Worm (Caenorhabditis elegans) whole organism, L4 larva: ENCODE data around the gene degt-1.
A peak's percentile ranks its signal among the peaks of the same experiment; 100 is the strongest.

ENCODE experiments used
- F37D6.2 ChIP-seq: sonication (generic microtip); optimal IDR thresholded peaks from 2 replicates; lab custom pipeline; 2016; ENCODE audit warnings: mild to moderate bottlenecking, missing genetic modification characterization, missing compliant biosample characterization
- T26A8.4 ChIP-seq: fragments of 200-800 bp; sonication (Bioruptor generic); IDR thresholded peaks from 2 replicates; pipeline ENCODE4 v1.3.6; 2022; ENCODE audit warnings: missing genetic modification characterization, missing compliant biosample characterization
- Y105C5A.15 ChIP-seq: fragments of 200-800 bp; sonication (Bioruptor generic); IDR thresholded peaks from 2 replicates; pipeline ENCODE4 v1.3.6; 2022; ENCODE audit warnings: missing genetic modification characterization, missing compliant biosample characterization
- ZK546.5 ChIP-seq, 2 experiments: sonication (generic microtip); optimal IDR thresholded peaks; 2 replicates each; lab custom pipeline; 2017; ENCODE audit warnings: missing biosample characterization in 2 of 2, missing genetic modification characterization in 2 of 2
- aha-1 ChIP-seq: fragments of 150-350 bp; peaks from one replicate; lab custom pipeline; 2014; ENCODE audit warnings: missing biosample characterization, missing genetic modification characterization
- arid-1 ChIP-seq: fragments of 200-800 bp; sonication (Bioruptor generic); conservative IDR thresholded peaks from 2 replicates; pipeline ENCODE4 v1.3.6; 2022; ENCODE audit warnings: missing genetic modification reagents, missing genetic modification characterization, missing compliant biosample characterization
- ceh-20 ChIP-seq: fragments of 200-800 bp; sonication (Bioruptor generic); IDR thresholded peaks from 2 replicates; pipeline ENCODE4 v1.3.6; 2022; ENCODE audit warnings: missing genetic modification reagents, missing genetic modification characterization, missing compliant biosample characterization
- ceh-32 ChIP-seq: sonication (generic microtip); optimal IDR thresholded peaks from 2 replicates; lab custom pipeline; 2016; ENCODE audit warnings: mild to moderate bottlenecking, missing genetic modification characterization, missing compliant biosample characterization; ENCODE audit not compliant: poor library complexity
- ceh-62 ChIP-seq: sonication (generic microtip); optimal IDR thresholded peaks from 2 replicates; lab custom pipeline; 2017; ENCODE audit warnings: missing biosample characterization, missing genetic modification characterization
- ceh-82 ChIP-seq: sonication (generic microtip); optimal IDR thresholded peaks from 2 replicates; lab custom pipeline; 2017; ENCODE audit warnings: missing biosample characterization, missing genetic modification characterization
- ctbp-1 ChIP-seq: fragments of 200-800 bp; sonication (Bioruptor generic); IDR thresholded peaks from 2 replicates; pipeline ENCODE4 v1.3.6; 2022; ENCODE audit warnings: missing genetic modification reagents, missing genetic modification characterization, missing compliant biosample characterization
- daf-16 ChIP-seq, 3 experiments: sonication (generic microtip); optimal IDR thresholded peaks; 2 replicates each; lab custom pipeline; 2016 to 2017; ENCODE audit warnings: missing genetic modification characterization in 3 of 3, missing genetic modification reagents in 3 of 3, mild to moderate bottlenecking in 2 of 3, missing compliant biosample characterization in 2 of 3, missing biosample characterization in 1 of 3, moderate library complexity in 1 of 3
- daf-19 ChIP-seq: fragments of 200-800 bp; sonication (Bioruptor generic); conservative IDR thresholded peaks from 2 replicates; pipeline ENCODE4 v1.3.6; 2022; ENCODE audit warnings: missing genetic modification characterization, missing compliant biosample characterization
- egl-27 ChIP-seq: sonication (generic microtip); optimal IDR thresholded peaks from 3 replicates; lab custom pipeline; 2017; ENCODE audit warnings: missing biosample characterization, missing genetic modification reagents, missing genetic modification characterization
- egl-43 ChIP-seq: fragments of 200-800 bp; sonication (Bioruptor generic); IDR thresholded peaks from 2 replicates; pipeline ENCODE4 v1.3.6; 2022; ENCODE audit warnings: missing genetic modification reagents, missing genetic modification characterization, missing compliant biosample characterization
- fos-1 ChIP-seq: fragments of 150-350 bp; optimal IDR thresholded peaks from 2 replicates; lab custom pipeline; 2014; ENCODE audit warnings: missing biosample characterization, missing genetic modification characterization
- gei-8 ChIP-seq: fragments of 200-800 bp; sonication (Bioruptor generic); optimal IDR thresholded peaks from 2 replicates; lab custom pipeline; 2018; ENCODE audit warnings: mild to moderate bottlenecking, missing genetic modification characterization, missing compliant biosample characterization
- hlh-11 ChIP-seq: fragments of 200-800 bp; sonication (Bioruptor generic); optimal IDR thresholded peaks from 2 replicates; lab custom pipeline; 2018; ENCODE audit warnings: mild to moderate bottlenecking, missing genetic modification characterization, missing compliant biosample characterization
- hmg-1.1 ChIP-seq: fragments of 200-800 bp; sonication (Bioruptor generic); IDR thresholded peaks from 2 replicates; pipeline ENCODE4 v1.3.6; 2022; ENCODE audit warnings: missing genetic modification reagents, missing genetic modification characterization, missing compliant biosample characterization
- jun-1 ChIP-seq: fragments of 150-350 bp; optimal IDR thresholded peaks from 2 replicates; lab custom pipeline; 2014; ENCODE audit warnings: missing biosample characterization, missing genetic modification reagents, missing genetic modification characterization
- lin-1 ChIP-seq: fragments of 200-800 bp; sonication (Bioruptor generic); IDR thresholded peaks from 2 replicates; pipeline ENCODE4 v1.3.6; 2022; ENCODE audit warnings: missing genetic modification reagents, missing genetic modification characterization, missing compliant biosample characterization
- madf-9 ChIP-seq: fragments of 200-800 bp; sonication (Bioruptor generic); conservative IDR thresholded peaks from 2 replicates; pipeline ENCODE4 v1.3.6; 2022; ENCODE audit warnings: missing genetic modification reagents, missing genetic modification characterization, missing compliant biosample characterization
- mes-2 ChIP-seq: sonication (generic microtip); optimal IDR thresholded peaks from 2 replicates; lab custom pipeline; 2016; ENCODE audit warnings: missing genotype, mild to moderate bottlenecking, missing genetic modification characterization, missing compliant biosample characterization; ENCODE audit not compliant: poor library complexity, severe bottlenecking
- nhr-28 ChIP-seq: fragments of 150-350 bp; optimal IDR thresholded peaks from 2 replicates; lab custom pipeline; 2014; ENCODE audit warnings: missing biosample characterization, missing genetic modification characterization
- nhr-48 ChIP-seq: sonication (generic microtip); optimal IDR thresholded peaks from 2 replicates; lab custom pipeline; 2016; ENCODE audit warnings: mild to moderate bottlenecking, missing genetic modification characterization, missing compliant biosample characterization
- nhr-6 ChIP-seq: fragments of 150-350 bp; optimal IDR thresholded peaks from 2 replicates; lab custom pipeline; 2014; ENCODE audit warnings: missing biosample characterization, missing genetic modification characterization
- nhr-77 ChIP-seq: fragments of 150-350 bp; optimal IDR thresholded peaks from 2 replicates; lab custom pipeline; 2014; ENCODE audit warnings: missing biosample characterization, missing genetic modification characterization
- sdz-12 ChIP-seq: fragments of 200-800 bp; sonication (Bioruptor generic); optimal IDR thresholded peaks from 2 replicates; lab custom pipeline; 2018; ENCODE audit warnings: mild to moderate bottlenecking, missing genetic modification characterization, missing compliant biosample characterization
- snpc-4 ChIP-seq: fragments of 150-350 bp; optimal IDR thresholded peaks from 2 replicates; lab custom pipeline; 2014; ENCODE audit warnings: missing biosample characterization, missing genetic modification characterization
- spr-1 ChIP-seq: sonication (generic microtip); optimal IDR thresholded peaks from 2 replicates; lab custom pipeline; 2016; ENCODE audit warnings: mild to moderate bottlenecking, missing genetic modification characterization, missing compliant biosample characterization
- tag-97 ChIP-seq: fragments of 200-800 bp; sonication (Bioruptor generic); IDR thresholded peaks from 2 replicates; pipeline ENCODE4 v1.3.6; 2022; ENCODE audit warnings: missing genetic modification characterization, missing compliant biosample characterization
- tra-1 ChIP-seq: fragments of 200-800 bp; sonication (Bioruptor generic); IDR thresholded peaks from 2 replicates; pipeline ENCODE4 v1.3.6; 2022; ENCODE audit warnings: missing genetic modification reagents, missing genetic modification characterization, missing compliant biosample characterization
- unc-130 ChIP-seq: sonication (generic microtip); optimal IDR thresholded peaks from 2 replicates; lab custom pipeline; 2016; ENCODE audit warnings: missing genetic modification reagents, missing genetic modification characterization, missing compliant biosample characterization
- unc-39 ChIP-seq: sonication (generic microtip); optimal IDR thresholded peaks from 2 replicates; lab custom pipeline; 2017; ENCODE audit warnings: missing biosample characterization, missing genetic modification characterization
- unc-62 ChIP-seq, 3 experiments: fragments of 150-350 bp in 1 of 3; sonication (generic microtip); optimal IDR thresholded peaks in 2 of 3; peaks in 1 of 3; 1 replicate in 1 of 3; 2 replicates in 2 of 3; lab custom pipeline; 2014 to 2017; ENCODE audit warnings: missing biosample characterization in 3 of 3, missing genetic modification characterization in 3 of 3, missing genetic modification reagents in 3 of 3, missing genotype in 1 of 3
- zfp-3 ChIP-seq: fragments of 200-800 bp; sonication (Bioruptor generic); conservative IDR thresholded peaks from 2 replicates; pipeline ENCODE4 v1.3.6; 2022; ENCODE audit warnings: missing genetic modification reagents, missing genetic modification characterization, missing compliant biosample characterization
- zip-11 ChIP-seq: fragments of 200-800 bp; sonication (Bioruptor generic); IDR thresholded peaks from 2 replicates; pipeline ENCODE4 v1.3.6; 2022; ENCODE audit warnings: missing genetic modification characterization, missing compliant biosample characterization
- zip-2 ChIP-seq: fragments of 150-350 bp; optimal IDR thresholded peaks from 2 replicates; lab custom pipeline; 2014; ENCODE audit warnings: missing biosample characterization, missing genetic modification characterization

Gene degt-1

ce11 chrV:10568496-10568895, 28.4 kb downstream of the degt-1 start:
- TF ChIP-seq hmg-1.1 (GFP tag; lab: Robert Waterston, UW): no peak
- peak in 1 of 2 experiments; percentile 92 for TF ChIP-seq unc-62 (GFP tag; optimal IDR thresholded peaks at IDR 0.05 in 1 of 2; lab: Kevin White, UChicago)
- no peak for TF ChIP-seq unc-62 (tag; optimal IDR thresholded peaks at IDR 0.05; lab: Kevin White, UChicago)
- TF ChIP-seq, all 104 proteins: peak for 1

- TF ChIP-seq nhr-28 (peak; percentile 47), unc-39 (tag; lab: Kevin White, UChicago) (no peak), aha-1 (tag; lab: Kevin White, UChicago) (peak; percentile 64), unc-62 (GFP tag; optimal IDR thresholded peaks at IDR 0.05 in 1 of 2; lab: Kevin White, UChicago) (peak in 1 of 2 experiments; percentile 71), unc-62 (tag; optimal IDR thresholded peaks at IDR 0.05; lab: Kevin White, UChicago) (no peak), ceh-20 (GFP tag; lab: Robert Waterston, UW) (no peak), nhr-77 (no peak), nhr-6 (tag; lab: Kevin White, UChicago) (no peak)
These were observed 31.4 kb downstream of the degt-1 start for ce11 chrV:10571523-10571922.

ce11 chrV:10572614-10573013, 32.5 kb downstream of the degt-1 start, which contains the start of gene del-6:
Gene del-6 (plus strand): TSS chrV:10572914.
- TF ChIP-seq ceh-82 (tag; lab: Kevin White, UChicago): no peak
- TF ChIP-seq zip-2 (tag; lab: Kevin White, UChicago): no peak
- no peak for TF ChIP-seq Y105C5A.15 (GFP tag; lab: Robert Waterston, UW)
- no peak for TF ChIP-seq ceh-62
- TF ChIP-seq hmg-1.1 (GFP tag; lab: Robert Waterston, UW): no peak

- TF ChIP-seq zfp-3 (no peak), gei-8 (GFP tag; lab: Kevin White, UChicago) (no peak), unc-62 (GFP tag; optimal IDR thresholded peaks at IDR 0.05 in 1 of 2; lab: Kevin White, UChicago) (peak in 1 of 2 experiments; percentile 91), unc-62 (tag; optimal IDR thresholded peaks at IDR 0.05; lab: Kevin White, UChicago) (no peak), F37D6.2 (tag; lab: Kevin White, UChicago) (no peak), tag-97 (GFP tag; lab: Robert Waterston, UW) (no peak), madf-9 (GFP tag; lab: Robert Waterston, UW) (no peak), snpc-4 (tag; lab: Kevin White, UChicago) (no peak), egl-43 (no peak), egl-27 (tag; lab: Kevin White, UChicago) (no peak), ZK546.5 (tag; optimal IDR thresholded peaks at IDR 0.05; lab: Kevin White, UChicago) (no peak), aha-1 (tag; lab: Kevin White, UChicago) (peak; percentile 32), nhr-48 (tag; lab: Kevin White, UChicago) (no peak)
These were observed 34.1 kb downstream of the degt-1 start for ce11 chrV:10574197-10574596.

- TF ChIP-seq sdz-12 (no peak), jun-1 (tag; lab: Kevin White, UChicago) (no peak)
These were observed 36.2 kb downstream of the degt-1 start, which contains the start of gene vps-54 for ce11 chrV:10576319-10576718. Gene vps-54 (minus strand): TSS chrV:10576419.

ce11 chrV:10578226-10578625, 38.1 kb downstream of the degt-1 start, which contains the start of gene mics-1:
Gene mics-1 (minus strand): TSS chrV:10578326.
- TF ChIP-seq daf-19 (GFP tag; lab: Robert Waterston, UW) (0 out of 2 replicates have a peak, but pooled peaks have one; percentile 27), lin-1 (GFP tag; lab: Robert Waterston, UW) (no peak)

- TF ChIP-seq hmg-1.1 (GFP tag; lab: Robert Waterston, UW): peak; percentile 76; the same call in 1 of the 2 replicates
- TF ChIP-seq arid-1: 0 out of 2 replicates have a peak, but pooled peaks have one; percentile 24
- TF ChIP-seq unc-130: peak; percentile 19
- TF ChIP-seq ceh-32: no peak
- TF ChIP-seq mes-2: peak; percentile 85
- peak; percentile 82; the same call in 1 of the 2 replicates for TF ChIP-seq T26A8.4 (GFP tag; lab: Robert Waterston, UW)
- peak; percentile 42; the same call in 1 of the 2 replicates for TF ChIP-seq tra-1
- TF ChIP-seq daf-16 (GFP tag; optimal IDR thresholded peaks at IDR 0.05; lab: Kevin White, UChicago): peak in 1 of 2 experiments; percentile 43
- peak; percentile 58 for TF ChIP-seq daf-16 (tag; optimal IDR thresholded peaks at IDR 0.05; lab: Kevin White, UChicago)
- no peak for TF ChIP-seq fos-1 (tag; lab: Kevin White, UChicago)
- no peak for TF ChIP-seq zip-11 (GFP tag; lab: Robert Waterston, UW)
- TF ChIP-seq spr-1 (tag; lab: Kevin White, UChicago): peak; percentile 52
- peak; percentile 28; the same call in 1 of the 2 replicates for TF ChIP-seq ctbp-1 (GFP tag; lab: Robert Waterston, UW)
- TF ChIP-seq hlh-11 (tag; lab: Kevin White, UChicago): peak; percentile 69
- TF ChIP-seq nhr-28: peak; percentile 7
These were observed 38.8 kb downstream of the degt-1 start, which contains the start of the genes erh-1 and lpd-9 for ce11 chrV:10578938-10579337. Gene erh-1 (minus strand): TSS chrV:10579141. Gene lpd-9 (plus strand): TSS chrV:10579305.
